Worm (Caenorhabditis elegans) whole organism, midembryonic: ENCODE results near the gene F02H6.3.

Experiments
- T22C8.4 ChIP-seq: fragments of 200-800 bp; sonication (Bioruptor generic); IDR thresholded peaks from 2 replicates; pipeline ENCODE4 v1.3.6; 2022; ENCODE audit warnings: missing genetic modification characterization, missing compliant biosample characterization
- cog-1 ChIP-seq: sonication (generic microtip); optimal IDR thresholded peaks from 2 replicates; lab custom pipeline; 2016; ENCODE audit warnings: missing genetic modification characterization, missing compliant biosample characterization
- flt-1 ChIP-seq: fragments of 200-800 bp; sonication (Bioruptor generic); IDR thresholded peaks from 2 replicates; pipeline ENCODE4 v1.3.6; 2022; ENCODE audit warnings: missing genetic modification characterization, missing compliant biosample characterization
- med-1 ChIP-seq: sonication (generic microtip); optimal IDR thresholded peaks from 2 replicates; lab custom pipeline; 2017; ENCODE audit warnings: missing genetic modification characterization, mild to moderate bottlenecking, missing compliant biosample characterization, antibody characterized with exemption, missing genetic modification reagents; ENCODE audit not compliant: insufficient read depth
- tab-1 ChIP-seq: fragments of 200-800 bp; sonication (Bioruptor generic); IDR thresholded peaks from 2 replicates; pipeline ENCODE4 v1.3.6; 2022; ENCODE audit warnings: missing genetic modification characterization, missing compliant biosample characterization

DNA sequence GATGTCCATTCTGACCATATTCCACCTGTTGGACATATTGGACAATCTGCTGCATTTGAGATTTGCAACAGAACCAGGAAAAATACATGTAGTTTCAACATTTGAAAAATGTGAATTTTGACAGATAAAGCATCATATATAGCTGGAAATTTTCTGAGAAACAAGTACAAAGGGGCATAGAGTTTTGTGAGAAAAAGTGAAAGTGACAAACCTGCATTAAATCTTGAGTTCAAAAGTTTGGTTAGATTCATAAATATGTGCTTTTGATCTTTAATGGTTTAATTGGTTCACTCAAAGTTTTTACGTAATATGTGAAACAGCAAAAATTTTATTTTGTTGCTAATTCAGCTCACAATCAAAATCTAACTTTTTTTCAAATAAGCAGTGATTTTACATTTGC is 24.8 kb downstream of the F02H6.3 start, which contains the start of gene F02H6.7:
- TF ChIP-seq cog-1 (tag; lab: Kevin White, UChicago) (no peak), tab-1 (no peak), flt-1 (GFP tag; lab: Robert Waterston, UW) (no peak), T22C8.4 (GFP tag; lab: Robert Waterston, UW) (no peak), med-1 (GFP tag; lab: Kevin White, UChicago) (no peak)
